Fruit fly (Drosophila melanogaster) whole organism, embryonic: Measurements from ENCODE around the gene sima.

Source experiments
- B-H1 ChIP-seq: fragments of 200-800 bp; sonication (Bioruptor generic); IDR thresholded peaks from 3 replicates; pipeline ENCODE4 v1.3.6; 2022; ENCODE audit warnings: missing biosample characterization, missing genetic modification characterization
- CG12942 ChIP-seq: fragments of 200-800 bp; sonication (Bioruptor generic); optimal IDR thresholded peaks from 3 replicates; lab custom pipeline; 2016; ENCODE audit warnings: missing biosample characterization, missing genetic modification characterization
- CG14667 ChIP-seq: fragments of 200-800 bp; sonication (Bioruptor generic); IDR thresholded peaks from 2 replicates; pipeline ENCODE4 v1.3.6; 2022; ENCODE audit warnings: missing biosample characterization, missing genetic modification characterization
- CG14860 ChIP-seq: fragments of 200-800 bp; sonication (Bioruptor generic); IDR thresholded peaks from 3 replicates; pipeline ENCODE4 v1.3.6; 2022; ENCODE audit warnings: missing biosample characterization, missing genetic modification characterization; ENCODE audit not compliant: partially characterized antibody
- CG1647 ChIP-seq: fragments of 200-800 bp; sonication (Bioruptor generic); optimal IDR thresholded peaks from 3 replicates; lab custom pipeline; 2016; ENCODE audit warnings: missing biosample characterization, missing genetic modification characterization
- CG17612 ChIP-seq: fragments of 200-800 bp; sonication (Bioruptor generic); IDR thresholded peaks from 2 replicates; pipeline ENCODE4 v1.3.6; 2022; ENCODE audit warnings: missing biosample characterization, missing genetic modification characterization
- CG18476 ChIP-seq: fragments of 200-800 bp; sonication (Bioruptor generic); optimal IDR thresholded peaks from 2 replicates; lab custom pipeline; 2016; ENCODE audit warnings: missing biosample characterization, mild to moderate bottlenecking, missing genetic modification characterization
- CG30020 ChIP-seq: fragments of 200-800 bp; optimal IDR thresholded peaks from 2 replicates; lab custom pipeline; 2019; ENCODE audit warnings: missing biosample characterization, mild to moderate bottlenecking, missing genetic modification characterization, moderate library complexity
- CG3163 ChIP-seq: fragments of 200-800 bp; sonication (Bioruptor generic); optimal IDR thresholded peaks from 3 replicates; lab custom pipeline; 2016; ENCODE audit warnings: missing biosample characterization, missing genetic modification characterization
- CG34224 ChIP-seq: fragments of 200-800 bp; sonication (Bioruptor generic); IDR thresholded peaks from 3 replicates; pipeline ENCODE4 v1.3.6; 2022; ENCODE audit warnings: missing biosample characterization, missing genetic modification characterization; ENCODE audit not compliant: partially characterized antibody
- CG34376 ChIP-seq: fragments of 200-800 bp; sonication (Bioruptor generic); optimal IDR thresholded peaks from 2 replicates; lab custom pipeline; 2018; ENCODE audit warnings: missing biosample characterization, mild to moderate bottlenecking, missing genetic modification characterization
- CG3726 ChIP-seq: fragments of 200-800 bp; sonication (Bioruptor generic); IDR thresholded peaks from 3 replicates; pipeline ENCODE4, ENCODE4 v1.3.6; 2022; ENCODE audit warnings: missing biosample characterization, missing genetic modification characterization
- CG6854 ChIP-seq: fragments of 200-800 bp; sonication (Bioruptor generic); optimal IDR thresholded peaks from 3 replicates; lab custom pipeline; 2017; ENCODE audit warnings: missing biosample characterization, mild to moderate bottlenecking, missing genetic modification characterization
- CG7556 ChIP-seq: fragments of 200-800 bp; sonication (Bioruptor generic); optimal IDR thresholded peaks from 2 replicates; lab custom pipeline; 2017; ENCODE audit warnings: missing biosample characterization, mild to moderate bottlenecking, missing genetic modification characterization
- Dad ChIP-seq: fragments of 200-800 bp; sonication (Bioruptor generic); optimal IDR thresholded peaks from 3 replicates; lab custom pipeline; 2016; ENCODE audit warnings: missing biosample characterization, missing genetic modification characterization
- Deaf1 ChIP-seq: fragments of 200-800 bp; optimal IDR thresholded peaks from 3 replicates; lab custom pipeline; 2019; ENCODE audit warnings: missing biosample characterization, mild to moderate bottlenecking, missing genetic modification characterization, moderate library complexity
- Doc3 ChIP-seq: fragments of 200-800 bp; sonication (Bioruptor generic); IDR thresholded peaks from 3 replicates; pipeline ENCODE4 v1.3.6; 2022; ENCODE audit warnings: missing biosample characterization, missing genetic modification characterization; ENCODE audit not compliant: partially characterized antibody
- Drgx ChIP-seq: fragments of 200-800 bp; sonication (Bioruptor generic); IDR thresholded peaks from 2 replicates; pipeline ENCODE4 v1.3.6; 2022; ENCODE audit warnings: missing biosample characterization, missing genetic modification characterization
- Fer3 ChIP-seq: fragments of 200-800 bp; sonication (Bioruptor generic); optimal IDR thresholded peaks from 2 replicates; lab custom pipeline; 2018; ENCODE audit warnings: missing biosample characterization, mild to moderate bottlenecking, missing genetic modification characterization, moderate library complexity
- HHEX ChIP-seq: fragments of 200-800 bp; sonication (Bioruptor generic); optimal IDR thresholded peaks from 3 replicates; lab custom pipeline; 2017; ENCODE audit warnings: missing biosample characterization, mild to moderate bottlenecking, missing genetic modification characterization, missing genetic modification reagents
- Hand ChIP-seq: fragments of 200-800 bp; sonication (Bioruptor generic); optimal IDR thresholded peaks from 2 replicates; lab custom pipeline; 2017; ENCODE audit warnings: mild to moderate bottlenecking, missing biosample characterization, missing genetic modification reagents, missing genetic modification characterization
- Hsf ChIP-seq: fragments of 200-800 bp; sonication (Bioruptor generic); optimal IDR thresholded peaks from 3 replicates; lab custom pipeline; 2016; ENCODE audit warnings: missing biosample characterization, missing genetic modification characterization
- Nf-YC ChIP-seq: fragments of 200-800 bp; optimal IDR thresholded peaks from 3 replicates; lab custom pipeline; 2019; ENCODE audit warnings: missing biosample characterization, mild to moderate bottlenecking, missing genetic modification characterization, moderate library complexity
- Rx ChIP-seq: fragments of 200-800 bp; sonication (Bioruptor generic); IDR thresholded peaks from 2 replicates; pipeline ENCODE4 v1.3.6; 2022; ENCODE audit warnings: missing biosample characterization, missing genetic modification characterization
- Tbp ChIP-seq: fragments of >200 bp; optimal IDR thresholded peaks from 2 replicates; lab custom pipeline; 2018; ENCODE audit warnings: missing biosample characterization, missing genetic modification characterization
- Trl ChIP-seq, 3 experiments: fragments of >200 bp in 2 of 3; fragments of 200-800 bp in 1 of 3; sonication (Bioruptor generic) in 1 of 3; optimal IDR thresholded peaks; 2 replicates in 1 of 3; 3 replicates in 2 of 3; lab custom pipeline; 2016 to 2017; ENCODE audit warnings: missing biosample characterization in 1 of 3, missing genetic modification characterization in 1 of 3
- amos ChIP-seq: fragments of 200-800 bp; sonication (Bioruptor generic); IDR thresholded peaks from 2 replicates; pipeline ENCODE4 v1.3.6; 2022; ENCODE audit warnings: missing biosample characterization, missing genetic modification characterization; ENCODE audit not compliant: partially characterized antibody
- bab2 ChIP-seq: fragments of 200-800 bp; sonication (Bioruptor generic); optimal IDR thresholded peaks from 2 replicates; lab custom pipeline; 2016; ENCODE audit warnings: missing biosample characterization, missing genetic modification characterization
- bigmax ChIP-seq: fragments of 200-800 bp; sonication (Bioruptor generic); optimal IDR thresholded peaks from 2 replicates; lab custom pipeline; 2018; ENCODE audit warnings: missing biosample characterization, mild to moderate bottlenecking, missing genetic modification characterization
- br ChIP-seq: fragments of >200 bp; optimal IDR thresholded peaks from 2 replicates; lab custom pipeline; 2017
- caup ChIP-seq: fragments of 200-800 bp; sonication (Bioruptor generic); optimal IDR thresholded peaks from 3 replicates; lab custom pipeline; 2017; ENCODE audit warnings: missing biosample characterization, mild to moderate bottlenecking, missing genetic modification characterization, moderate library complexity; ENCODE audit not compliant: severe bottlenecking
- chinmo ChIP-seq: fragments of 200-800 bp; sonication (Bioruptor generic); IDR thresholded peaks from 4 replicates; pipeline ENCODE4 v1.3.6; 2022; ENCODE audit warnings: missing biosample characterization, missing genetic modification characterization; ENCODE audit not compliant: partially characterized antibody
- corto ChIP-seq: fragments of 200-800 bp; sonication (Bioruptor generic); optimal IDR thresholded peaks from 2 replicates; lab custom pipeline; 2016; ENCODE audit warnings: missing biosample characterization, mild to moderate bottlenecking, missing genetic modification characterization, moderate library complexity
- crol ChIP-seq: fragments of 200-800 bp; sonication (Bioruptor generic); IDR thresholded peaks from 2 replicates; pipeline ENCODE4 v1.3.6; 2022; ENCODE audit warnings: missing biosample characterization, missing genetic modification characterization
- her ChIP-seq: fragments of 200-800 bp; sonication (Bioruptor generic); optimal IDR thresholded peaks from 2 replicates; lab custom pipeline; 2016; ENCODE audit warnings: missing biosample characterization, missing genetic modification characterization
- inv ChIP-seq: fragments of 200-800 bp; sonication (Bioruptor generic); IDR thresholded peaks from 2 replicates; pipeline ENCODE4 v1.3.6; 2022; ENCODE audit warnings: missing biosample characterization, missing genetic modification characterization; ENCODE audit not compliant: partially characterized antibody
- nerfin-2 ChIP-seq: fragments of 200-800 bp; sonication (Bioruptor generic); IDR thresholded peaks from 2 replicates; pipeline ENCODE4 v1.3.6; 2022; ENCODE audit warnings: missing biosample characterization, missing genetic modification characterization; ENCODE audit not compliant: partially characterized antibody
- pan ChIP-seq, 4 experiments: fragments of >200 bp in 3 of 4; fragments of 200-800 bp in 1 of 4; sonication (Bioruptor generic) in 1 of 4; optimal IDR thresholded peaks in 3 of 4; IDR thresholded peaks in 1 of 4; 2 replicates each; pipeline versions ENCODE4 v1.3.6 to Lab custom; 2017 to 2022; ENCODE audit warnings: missing biosample characterization in 2 of 4, missing genetic modification characterization in 2 of 4, mixed read lengths in 1 of 4
- pho ChIP-seq: fragments of 200-800 bp; sonication (Bioruptor generic); optimal IDR thresholded peaks from 2 replicates; lab custom pipeline; 2016; ENCODE audit warnings: missing biosample characterization, missing genetic modification characterization
- repo ChIP-seq: fragments of 200-800 bp; sonication (Bioruptor generic); optimal IDR thresholded peaks from 2 replicates; lab custom pipeline; 2016; ENCODE audit warnings: missing biosample characterization, missing genetic modification characterization
- so ChIP-seq: fragments of 200-800 bp; sonication (Bioruptor generic); IDR thresholded peaks from 3 replicates; pipeline ENCODE4 v1.3.6; 2022; ENCODE audit warnings: missing biosample characterization, missing genetic modification characterization
- sob ChIP-seq: fragments of 200-800 bp; sonication (Bioruptor generic); IDR thresholded peaks from 2 replicates; pipeline ENCODE4 v1.3.6; 2022; ENCODE audit warnings: missing biosample characterization, missing genetic modification characterization
- ssp ChIP-seq: fragments of 200-800 bp; sonication (Bioruptor generic); IDR thresholded peaks from 2 replicates; pipeline ENCODE4 v1.3.6; 2022; ENCODE audit warnings: missing biosample characterization, missing genetic modification characterization
- tna ChIP-seq: fragments of 200-800 bp; sonication (Bioruptor generic); IDR thresholded peaks from 2 replicates; pipeline ENCODE4 v1.3.6; 2022; ENCODE audit warnings: missing biosample characterization, missing genetic modification characterization; ENCODE audit not compliant: partially characterized antibody
- tup ChIP-seq: fragments of 200-800 bp; sonication (Bioruptor generic); optimal IDR thresholded peaks from 2 replicates; lab custom pipeline; 2016; ENCODE audit warnings: missing biosample characterization, mild to moderate bottlenecking, missing genetic modification characterization, moderate library complexity
- tx ChIP-seq: fragments of 200-800 bp; sonication (Bioruptor generic); optimal IDR thresholded peaks from 2 replicates; lab custom pipeline; 2016; ENCODE audit warnings: missing biosample characterization, missing genetic modification characterization
- vvl ChIP-seq: fragments of 200-800 bp; sonication (Bioruptor generic); IDR thresholded peaks from 2 replicates; pipeline ENCODE4 v1.3.6; 2022; ENCODE audit warnings: missing biosample characterization, missing genetic modification characterization
- wdn ChIP-seq: fragments of 200-800 bp; sonication (Bioruptor generic); IDR thresholded peaks from 2 replicates; pipeline ENCODE4 v1.3.6; 2022; ENCODE audit warnings: missing biosample characterization, missing genetic modification characterization

The sima gene

dm6 chr3R:30099341-30099871 is 41.3 kb downstream of the sima start (continued):
- 0 out of 3 replicates have a peak, but pooled peaks have one; percentile 24 for TF ChIP-seq CG14860
- TF ChIP-seq CG34224: peak; percentile 80
- no peak for TF ChIP-seq bab2
- peak; percentile 27; the same call in 1 of the 2 replicates for TF ChIP-seq inv
- no peak for TF ChIP-seq wdn (GFP tag; lab: Robert Waterston, UW)
- TF ChIP-seq Tbp: no peak
- no peak for TF ChIP-seq her (GFP tag; lab: Kevin White, UChicago)
- no peak for TF ChIP-seq tx (GFP tag; lab: Kevin White, UChicago)
- peak; percentile 59 for TF ChIP-seq CG34376 (GFP tag; lab: Kevin White, UChicago)
- no peak for TF ChIP-seq Dad (GFP tag; lab: Kevin White, UChicago)
- TF ChIP-seq CG1647 (GFP tag; lab: Kevin White, UChicago): no peak
- TF ChIP-seq pho (GFP tag; lab: Kevin White, UChicago): no peak
- TF ChIP-seq CG18476 (GFP tag; lab: Kevin White, UChicago): no peak
- peak; percentile 5 for TF ChIP-seq CG3163 (GFP tag; lab: Kevin White, UChicago)
- no peak; the same call in 1 of the 2 replicates for TF ChIP-seq nerfin-2 (GFP tag; lab: Robert Waterston, UW)
- no peak for TF ChIP-seq CG30020 (tag; lab: Kevin White, UChicago)
- no peak for TF ChIP-seq Hsf (GFP tag; lab: Kevin White, UChicago)
- TF ChIP-seq CG12942 (GFP tag; lab: Kevin White, UChicago): no peak
- peak; percentile 46 for TF ChIP-seq Deaf1 (tag; lab: Kevin White, UChicago)
- TF ChIP-seq vvl (GFP tag; lab: Robert Waterston, UW): peak; percentile 11; the same call in 1 of the 2 replicates
- peak; percentile 28; the same call in 1 of the 2 replicates for TF ChIP-seq tna
- no peak for TF ChIP-seq HHEX
- TF ChIP-seq corto (GFP tag; lab: Kevin White, UChicago): peak; percentile 9
- no peak for TF ChIP-seq Fer3 (tag; lab: Kevin White, UChicago)
- TF ChIP-seq CG7556 (GFP tag; lab: Kevin White, UChicago): no peak
- no peak for TF ChIP-seq B-H1 (GFP tag; lab: Robert Waterston, UW)
- TF ChIP-seq Trl (optimal IDR thresholded peaks at IDR 0.05; lab: Kevin White, UChicago): peak; percentile 89 to 96
- TF ChIP-seq Trl (GFP tag; optimal IDR thresholded peaks at IDR 0.05; lab: Kevin White, UChicago): peak; percentile 33
- no peak for TF ChIP-seq CG6854 (GFP tag; lab: Kevin White, UChicago)
- TF ChIP-seq amos (GFP tag; lab: Robert Waterston, UW): peak; percentile 44; the same call in 1 of the 2 replicates
- TF ChIP-seq Nf-YC (tag; lab: Kevin White, UChicago): no peak
- TF ChIP-seq tup: no peak
- TF ChIP-seq Rx: no peak
- peak; percentile 95; the same call in 3 of the 4 replicates for TF ChIP-seq chinmo (GFP tag; lab: Robert Waterston, UW)
- no peak for TF ChIP-seq CG17612
- no peak for TF ChIP-seq CG14667 (GFP tag; lab: Robert Waterston, UW)
- no peak for TF ChIP-seq Hand (GFP tag; lab: Kevin White, UChicago)
- TF ChIP-seq bigmax (GFP tag; lab: Kevin White, UChicago): no peak
- TF ChIP-seq repo (GFP tag; lab: Kevin White, UChicago): peak; percentile 22
- TF ChIP-seq br (lab: Kevin White, UChicago): no peak
- peak; percentile 77 for TF ChIP-seq Drgx (GFP tag; lab: Robert Waterston, UW)
- 0 out of 3 replicates have a peak, but pooled peaks have one; percentile 44 for TF ChIP-seq Doc3
- no peak for TF ChIP-seq caup (GFP tag; lab: Kevin White, UChicago)
- TF ChIP-seq sob (GFP tag; lab: Robert Waterston, UW): peak; percentile 21; the same call in 1 of the 2 replicates
- peak; percentile 28; the same call in 2 of the 3 replicates for TF ChIP-seq so (GFP tag; lab: Robert Waterston, UW)
- TF ChIP-seq ssp (GFP tag; lab: Robert Waterston, UW): no peak
- TF ChIP-seq pan (optimal IDR thresholded peaks at IDR 0.05; lab: Kevin White, UChicago): no peak
- TF ChIP-seq pan (GFP tag; optimal IDR thresholded peaks at IDR 0.05 in 1 of 2, IDR thresholded peaks at IDR 0.05 in 1 of 2): no peak
- TF ChIP-seq CG3726 (GFP tag; lab: Robert Waterston, UW): no peak
- 0 out of 2 replicates have a peak, but pooled peaks have one; percentile 28 for TF ChIP-seq crol (GFP tag; lab: Robert Waterston, UW)
